Fruit fly (Drosophila melanogaster): ENCODE results near the gene Pkd2.

The Pkd2 gene

dm6 chr2L:12350880-12351279 is 47.2 kb upstream of the Pkd2 start (continued):
- TF ChIP-seq CG11902 (GFP tag; optimal IDR thresholded peaks at IDR 0.05) (no peak), pdm3 (GFP tag; optimal IDR thresholded peaks at IDR 0.05) (no peak), Sox14 (GFP tag; optimal IDR thresholded peaks at IDR 0.05) (no peak), CG3032 (tag; optimal IDR thresholded peaks at IDR 0.05) (no peak), lz (GFP tag; optimal IDR thresholded peaks at IDR 0.05) (no peak), Eip75B (GFP tag; optimal IDR thresholded peaks at IDR 0.05) (peak; percentile 8), spab (GFP tag; optimal IDR thresholded peaks at IDR 0.05) (no peak), CG6276 (GFP tag; optimal IDR thresholded peaks at IDR 0.05) (no peak), achi (GFP tag; optimal IDR thresholded peaks at IDR 0.05) (peak; percentile 10), CG6792 (GFP tag; optimal IDR thresholded peaks at IDR 0.05) (no peak), svp (GFP tag) (peak; percentile 40), eg (GFP tag; IDR thresholded peaks at IDR 0.05) (peak; percentile 45; the same call in 1 of the 3 replicates), CG6854 (GFP tag; optimal IDR thresholded peaks at IDR 0.05) (no peak), CG34406 (GFP tag; optimal IDR thresholded peaks at IDR 0.05) (no peak), CG11762 (GFP tag; optimal IDR thresholded peaks at IDR 0.05; ENCODE audit: insufficient read depth) (no peak), Blimp-1 (GFP tag; optimal IDR thresholded peaks at IDR 0.05) (no peak), fd85E (GFP tag; optimal IDR thresholded peaks at IDR 0.05) (no peak), CG7368 (GFP tag; optimal IDR thresholded peaks at IDR 0.05) (no peak), CG1621 (tag; optimal IDR thresholded peaks at IDR 0.05) (no peak), cyc (GFP tag; optimal IDR thresholded peaks at IDR 0.05) (no peak), dac (GFP tag; optimal IDR thresholded peaks at IDR 0.05) (no peak), CG16779 (tag; optimal IDR thresholded peaks at IDR 0.05) (no peak)

- TF ChIP-seq CG10669 (GFP tag; optimal IDR thresholded peaks at IDR 0.05): no peak
- no peak for TF ChIP-seq CG32006 (GFP tag; optimal IDR thresholded peaks at IDR 0.05)
- no peak for TF ChIP-seq CG8119 (GFP tag; IDR thresholded peaks at IDR 0.05)
- no peak for TF ChIP-seq Hr38 (GFP tag; optimal IDR thresholded peaks at IDR 0.05)
- no peak for TF ChIP-seq esn (GFP tag; optimal IDR thresholded peaks at IDR 0.05)
- no peak for TF ChIP-seq CG10631 (GFP tag; optimal IDR thresholded peaks at IDR 0.05)
- no peak for TF ChIP-seq Eip75B (GFP tag; optimal IDR thresholded peaks at IDR 0.05)
- no peak for TF ChIP-seq CG6792 (GFP tag; optimal IDR thresholded peaks at IDR 0.05)
- TF ChIP-seq Eip93F (GFP tag; optimal IDR thresholded peaks at IDR 0.05): no peak
- TF ChIP-seq CG6163 (GFP tag; IDR thresholded peaks at IDR 0.05): no peak
- TF ChIP-seq dsx (GFP tag; optimal IDR thresholded peaks at IDR 0.05; ENCODE audit: poor library complexity, severe bottlenecking): no peak
- no peak for TF ChIP-seq CG3919 (GFP tag; optimal IDR thresholded peaks at IDR 0.05)
- TF ChIP-seq Hr39 (GFP tag; optimal IDR thresholded peaks at IDR 0.05): no peak
- TF ChIP-seq lz (GFP tag; optimal IDR thresholded peaks at IDR 0.05): no peak
- no peak for TF ChIP-seq Gug (GFP tag; IDR thresholded peaks at IDR 0.05)
- TF ChIP-seq CG7368 (GFP tag; optimal IDR thresholded peaks at IDR 0.05): no peak
- no peak for TF ChIP-seq CG11902 (GFP tag; optimal IDR thresholded peaks at IDR 0.05)
- no peak for TF ChIP-seq CG11294 (GFP tag; IDR thresholded peaks at IDR 0.05)
- no peak for TF ChIP-seq Smox (GFP tag; optimal IDR thresholded peaks at IDR 0.05)
These were observed 46.1 kb upstream of the Pkd2 start for dm6 chr2L:12351969-12352368.

- TF ChIP-seq CG6163 (GFP tag; IDR thresholded peaks at IDR 0.05) (0 out of 3 replicates have a peak, but pooled peaks have one; percentile 26), achi (GFP tag; optimal IDR thresholded peaks at IDR 0.05) (no peak)
These were observed 44.1 kb upstream of the Pkd2 start for dm6 chr2L:12353926-12354325.

dm6 chr2L:12356141-12356540 is 41.9 kb upstream of the Pkd2 start, which contains the start of gene CG17010:
CG17010 (plus strand) TSS chr2L:12356441.
- no peak for TF ChIP-seq Sox102F (GFP tag; optimal IDR thresholded peaks at IDR 0.05)
- no peak for TF ChIP-seq ss (GFP tag; optimal IDR thresholded peaks at IDR 0.05)
- TF ChIP-seq fkh (GFP tag; optimal IDR thresholded peaks at IDR 0.05): no peak
- no peak for TF ChIP-seq Ets21C (GFP tag; optimal IDR thresholded peaks at IDR 0.05)
- TF ChIP-seq CG4318 (GFP tag; optimal IDR thresholded peaks at IDR 0.05): no peak
- TF ChIP-seq dac (GFP tag; optimal IDR thresholded peaks at IDR 0.05): no peak
- no peak for TF ChIP-seq CG16779 (tag; optimal IDR thresholded peaks at IDR 0.05)
- no peak for TF ChIP-seq CG6792 (GFP tag; optimal IDR thresholded peaks at IDR 0.05)
- no peak for TF ChIP-seq Gug (GFP tag; IDR thresholded peaks at IDR 0.05)
- no peak for TF ChIP-seq CG3032 (tag; optimal IDR thresholded peaks at IDR 0.05)
- TF ChIP-seq fd59A (GFP tag; optimal IDR thresholded peaks at IDR 0.05): no peak
- no peak for TF ChIP-seq eg (GFP tag; IDR thresholded peaks at IDR 0.05)
- no peak for TF ChIP-seq achi (GFP tag; optimal IDR thresholded peaks at IDR 0.05)
